Fruit fly (Drosophila melanogaster) ovary, adult (tissue): ENCODE results near the gene Gmppb.

ENCODE experiments used
- CG17801 ChIP-seq: fragments of 200-800 bp; optimal IDR thresholded peaks from 2 replicates; lab custom pipeline; 2019; ENCODE audit warnings: missing biosample characterization, mild to moderate bottlenecking, missing genetic modification characterization, moderate library complexity; ENCODE audit not compliant: partially characterized antibody

Gmppb gene

DNA sequence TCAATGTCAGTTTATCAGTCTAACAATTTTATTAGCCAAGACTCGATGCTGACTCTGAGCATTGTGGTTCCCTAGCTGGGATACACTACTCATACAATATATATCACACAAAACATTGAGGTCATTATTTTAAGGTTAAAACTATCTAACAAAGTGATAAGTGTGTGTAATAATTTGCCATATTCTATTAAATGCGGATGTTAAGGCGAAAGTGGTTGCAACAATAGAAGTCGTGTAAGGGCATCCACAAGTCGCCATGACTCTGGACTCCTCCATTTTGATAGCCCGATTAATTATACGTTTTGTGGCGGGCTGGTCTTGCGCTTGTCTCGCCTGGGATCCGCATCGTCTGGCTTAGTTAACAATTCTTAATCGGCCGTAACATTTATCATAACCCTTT lies 35.5 kb downstream of the Gmppb start:
- no peak for TF ChIP-seq CG17801 (GFP tag; lab: Kevin White, UChicago)

DNA sequence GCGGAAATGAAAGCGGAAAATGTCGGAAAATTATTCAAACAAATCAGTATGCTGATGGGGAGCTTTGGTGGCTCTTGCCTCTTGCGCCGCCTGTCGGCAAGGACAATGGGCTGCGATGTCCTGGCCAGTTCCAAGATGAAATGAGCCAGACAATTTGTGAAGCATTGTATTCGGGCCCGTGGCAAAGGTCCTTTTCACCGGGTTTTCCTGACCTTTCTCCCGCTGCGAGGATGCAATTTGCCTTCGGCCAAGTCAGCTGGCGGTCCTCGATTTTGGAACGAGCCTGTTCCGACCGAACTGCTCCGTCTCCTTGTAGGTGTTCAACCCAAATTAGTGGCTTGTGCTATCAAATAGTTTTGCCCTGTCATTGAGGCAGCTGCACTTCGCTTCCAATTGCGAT lies 36.1 kb downstream of the Gmppb start:
- TF ChIP-seq CG17801 (GFP tag; lab: Kevin White, UChicago): no peak

DNA sequence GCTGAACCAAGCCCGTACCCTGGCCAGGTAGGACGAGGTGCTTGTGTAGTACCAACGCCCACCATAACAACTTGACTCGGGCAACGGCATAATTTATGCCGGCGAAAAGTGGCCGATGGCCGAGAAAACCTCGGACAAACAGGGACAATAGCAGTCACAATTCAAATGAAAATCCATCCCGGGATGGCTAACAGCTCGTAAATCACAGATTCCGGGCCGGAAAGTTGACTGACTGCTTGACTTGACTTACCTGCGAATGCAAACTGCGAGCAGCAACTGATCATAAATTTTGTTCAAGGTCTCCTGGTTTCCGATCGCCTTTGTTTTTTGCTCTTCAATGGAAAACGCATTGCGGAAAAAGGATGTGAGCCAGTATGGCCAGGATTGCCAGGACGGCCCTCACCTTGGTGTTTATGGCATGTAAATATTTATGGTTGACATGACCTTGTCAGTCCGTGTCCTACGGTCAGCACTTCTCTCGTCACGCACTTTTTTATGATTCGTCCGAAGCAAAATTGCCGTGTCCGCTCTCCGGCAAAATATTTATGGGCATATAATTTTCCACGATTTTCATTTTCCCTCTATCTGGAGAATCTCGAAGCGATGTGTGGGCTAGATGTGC lies 37.9 kb downstream of the Gmppb start:
- TF ChIP-seq CG17801 (GFP tag; lab: Kevin White, UChicago): no peak

DNA sequence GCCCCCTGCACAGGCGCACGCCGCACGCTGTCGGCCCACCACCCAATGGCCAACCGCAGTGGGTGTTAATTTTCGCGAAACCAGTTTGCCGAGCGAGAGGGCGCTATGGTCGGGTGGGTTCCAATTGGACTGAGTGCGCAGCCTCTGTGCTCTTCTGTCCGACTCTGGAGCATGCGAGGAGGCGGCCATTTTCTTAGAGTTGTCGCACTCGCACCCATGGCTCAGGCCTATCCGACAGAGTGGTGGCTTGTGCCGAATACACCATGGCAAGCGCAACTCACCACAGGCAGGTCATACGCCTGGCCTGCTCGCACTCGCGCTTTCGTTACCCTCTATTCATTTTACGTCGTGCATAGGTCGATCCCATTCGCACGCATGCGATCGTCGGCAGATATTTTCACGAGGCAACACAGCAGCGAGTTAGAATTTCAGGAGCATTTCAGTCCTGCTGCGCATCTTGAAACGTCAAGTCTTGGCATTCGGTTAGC lies 41.2 kb downstream of the Gmppb start, which contains the start of gene opa:
Gene opa (plus strand): TSS at position 441 of the 488 bp plus-strand sequence.
- TF ChIP-seq CG17801 (GFP tag; lab: Kevin White, UChicago): no peak

DNA sequence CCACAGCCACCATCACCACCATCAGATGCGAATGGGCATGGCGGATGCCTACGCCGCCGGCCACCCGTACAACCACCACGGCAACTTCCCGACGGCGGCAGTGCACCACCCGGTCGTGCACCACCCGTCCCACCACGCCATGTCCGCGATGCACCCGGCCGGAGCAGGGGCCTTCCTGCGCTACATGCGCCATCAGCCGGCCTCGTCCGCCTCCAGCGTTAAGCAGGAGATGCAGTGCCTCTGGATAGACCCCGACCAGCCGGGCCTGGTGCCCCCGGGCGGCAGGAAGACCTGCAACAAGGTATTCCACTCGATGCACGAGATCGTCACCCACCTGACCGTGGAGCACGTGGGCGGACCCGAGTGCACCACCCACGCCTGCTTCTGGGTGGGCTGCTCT lies 42.3 kb downstream of the Gmppb start:
- TF ChIP-seq CG17801 (GFP tag; lab: Kevin White, UChicago): no peak

DNA sequence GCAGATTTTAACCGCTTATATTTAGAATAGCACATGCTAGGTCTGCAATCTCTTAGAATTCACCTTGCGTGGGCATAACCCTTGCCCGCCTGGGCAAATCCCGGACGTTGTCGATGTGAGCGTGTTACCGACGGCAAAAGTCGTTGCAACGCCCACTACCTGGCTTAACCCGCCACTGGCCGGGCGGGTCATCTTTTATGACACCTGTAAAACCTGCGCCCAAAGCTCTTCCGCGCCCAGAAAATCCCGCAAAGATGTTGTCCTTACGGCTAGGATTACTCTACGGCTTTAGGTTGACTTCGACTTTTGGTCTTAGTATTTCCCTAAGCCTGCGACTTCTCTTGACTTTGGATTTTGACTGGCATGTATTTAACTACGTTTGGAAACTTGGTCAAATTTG lies 43.0 kb downstream of the Gmppb start:
- no peak for TF ChIP-seq CG17801 (GFP tag; lab: Kevin White, UChicago)

DNA sequence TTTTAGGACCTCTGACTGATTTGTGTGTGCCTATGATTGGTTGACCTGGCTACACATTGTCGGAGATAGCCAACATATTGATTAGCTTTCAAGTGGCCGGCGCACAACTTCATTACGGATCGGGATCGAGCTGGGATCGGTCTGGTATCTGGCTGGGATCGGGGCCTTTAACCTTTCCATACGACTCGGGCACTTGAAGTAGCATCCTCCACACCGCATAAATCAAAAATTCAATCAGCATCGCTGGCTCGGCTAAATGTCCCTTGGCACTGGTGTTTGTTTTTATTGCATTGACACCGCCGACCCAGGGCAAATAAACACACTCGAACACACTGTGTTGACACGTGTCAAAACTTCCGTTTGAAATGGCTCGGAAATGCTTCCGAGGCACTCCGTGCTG lies 44.5 kb downstream of the Gmppb start:
- TF ChIP-seq CG17801 (GFP tag; lab: Kevin White, UChicago): no peak

DNA sequence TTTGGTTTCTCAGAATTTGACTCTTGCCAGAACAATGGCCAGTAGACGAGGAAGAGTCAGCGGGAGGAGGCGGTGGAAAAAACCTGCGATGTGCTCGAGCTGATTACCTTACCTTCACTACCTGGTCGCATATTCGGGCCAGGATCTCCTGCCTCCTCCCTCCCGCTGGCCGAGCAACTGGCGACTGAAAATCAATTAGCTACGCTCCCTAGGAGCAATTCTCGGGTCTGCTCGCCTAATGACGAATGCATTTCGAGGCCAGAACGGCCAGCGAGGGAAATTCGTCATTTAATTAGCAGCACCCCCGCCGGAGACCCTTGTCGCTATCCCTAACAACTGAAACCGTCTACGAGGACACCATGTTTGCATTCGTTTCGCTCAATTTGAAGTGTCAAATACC lies 46.8 kb downstream of the Gmppb start:
- no peak for TF ChIP-seq CG17801 (GFP tag; lab: Kevin White, UChicago)

DNA sequence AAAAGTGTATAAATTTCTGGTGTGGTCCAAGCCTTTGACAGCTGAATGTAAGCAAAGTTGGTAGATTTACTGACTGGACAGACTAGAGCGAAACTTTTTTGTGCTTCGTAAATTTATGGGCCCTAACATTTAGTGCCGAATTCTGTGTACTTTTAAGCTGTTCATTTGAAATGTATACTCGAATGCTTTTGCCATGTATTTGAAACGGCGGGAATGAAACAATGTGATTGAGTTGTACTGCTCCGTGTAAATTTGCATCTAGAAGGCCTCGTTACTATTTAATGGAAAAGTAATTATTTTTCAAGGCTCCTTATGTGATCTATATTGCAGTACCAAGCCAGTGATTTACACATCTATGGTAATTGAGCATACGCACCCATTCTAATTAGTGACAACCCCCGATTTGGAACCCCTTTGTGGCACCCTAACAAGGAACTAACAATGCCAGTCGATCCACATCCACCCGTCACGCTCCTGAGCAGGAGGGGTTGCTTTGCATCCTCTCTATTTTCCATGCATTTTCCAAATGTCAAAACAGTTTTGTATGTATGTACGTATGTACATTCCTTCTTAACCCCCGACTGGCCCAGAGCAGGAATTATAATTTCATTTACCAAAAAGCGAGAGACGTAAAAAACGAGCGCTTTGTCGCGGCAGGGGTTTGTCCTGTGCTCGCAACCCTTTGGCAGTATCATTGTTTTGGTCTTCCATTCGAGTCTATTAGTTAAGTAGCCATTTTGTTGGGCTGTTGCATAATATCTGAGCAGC lies 47.4 kb downstream of the Gmppb start:
- TF ChIP-seq CG17801 (GFP tag; lab: Kevin White, UChicago): no peak

DNA sequence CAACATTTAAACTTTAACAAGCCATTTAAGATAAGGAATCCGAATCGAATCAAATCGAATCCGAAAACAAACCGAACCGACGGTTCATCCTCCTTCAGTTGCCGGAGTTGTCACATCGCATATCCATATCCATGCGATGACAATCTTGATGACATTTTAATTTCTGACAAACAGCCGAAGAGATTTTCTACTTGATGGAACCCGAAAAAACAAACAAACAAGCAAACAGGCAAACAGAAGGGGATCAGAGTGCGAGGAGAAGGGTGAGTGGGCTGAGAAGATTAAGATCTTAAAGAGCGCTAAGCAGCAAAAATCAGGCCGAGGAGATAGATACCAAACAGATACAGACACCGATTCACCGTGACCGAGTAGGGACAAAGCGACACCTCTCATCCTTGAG lies 49.9 kb downstream of the Gmppb start:
- no peak for TF ChIP-seq CG17801 (GFP tag; lab: Kevin White, UChicago)

DNA sequence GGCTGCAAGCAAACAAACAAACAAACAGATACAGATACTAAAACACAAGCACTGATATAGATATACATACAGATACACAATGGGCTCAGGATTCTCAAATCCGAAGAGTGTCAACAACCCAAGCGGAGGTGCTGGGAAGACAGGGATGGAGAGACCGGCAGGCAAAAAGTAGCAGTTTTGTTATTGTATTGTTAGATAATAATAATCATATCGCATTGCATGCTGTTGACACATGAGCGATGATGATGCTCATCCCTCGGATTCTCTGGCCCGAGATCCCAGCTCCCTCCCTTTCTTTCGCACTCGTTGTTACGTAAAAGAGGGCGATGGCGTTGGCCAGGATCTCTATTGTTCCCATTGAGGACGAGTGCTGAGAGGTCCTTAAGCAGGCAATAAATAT lies 52.6 kb downstream of the Gmppb start:
- no peak for TF ChIP-seq CG17801 (GFP tag; lab: Kevin White, UChicago)

DNA sequence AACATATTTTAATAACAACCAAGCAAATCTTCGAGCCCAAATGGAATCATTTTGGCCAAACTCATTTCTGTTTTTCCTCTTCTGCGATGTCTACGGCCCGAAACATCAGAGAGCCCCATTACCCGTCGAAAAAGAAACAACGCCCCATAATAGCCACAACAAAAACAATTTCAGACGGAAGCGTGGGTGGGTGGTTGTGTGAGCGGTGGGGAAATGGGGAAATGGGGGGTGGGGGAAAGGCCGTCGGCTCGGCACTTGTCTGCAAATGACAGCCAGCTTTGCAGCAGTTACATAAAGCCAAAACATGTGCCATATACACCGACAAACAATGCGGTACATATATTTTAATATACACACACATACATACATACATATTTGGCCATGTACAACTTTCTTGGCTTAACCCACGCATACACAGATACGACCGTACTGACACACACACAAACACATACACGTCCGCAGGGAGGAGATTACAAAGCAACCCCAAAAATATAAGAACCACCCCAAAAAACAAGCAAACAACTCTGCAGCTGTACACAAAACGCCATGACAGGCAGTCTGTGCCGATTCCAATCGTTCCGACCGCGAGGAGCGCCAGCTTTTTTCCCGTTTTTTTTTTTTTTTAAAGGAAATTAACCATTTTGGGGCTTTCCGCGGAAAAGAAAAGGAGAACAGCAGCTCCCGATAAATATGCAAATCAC lies 53.8 kb downstream of the Gmppb start:
- no peak for TF ChIP-seq CG17801 (GFP tag; lab: Kevin White, UChicago)
